Worm (Caenorhabditis elegans): ENCODE measurements around the gene F13D2.1.
A peak's percentile ranks its signal among the peaks of the same experiment; 100 is the strongest.

The F13D2.1 gene

DNA sequence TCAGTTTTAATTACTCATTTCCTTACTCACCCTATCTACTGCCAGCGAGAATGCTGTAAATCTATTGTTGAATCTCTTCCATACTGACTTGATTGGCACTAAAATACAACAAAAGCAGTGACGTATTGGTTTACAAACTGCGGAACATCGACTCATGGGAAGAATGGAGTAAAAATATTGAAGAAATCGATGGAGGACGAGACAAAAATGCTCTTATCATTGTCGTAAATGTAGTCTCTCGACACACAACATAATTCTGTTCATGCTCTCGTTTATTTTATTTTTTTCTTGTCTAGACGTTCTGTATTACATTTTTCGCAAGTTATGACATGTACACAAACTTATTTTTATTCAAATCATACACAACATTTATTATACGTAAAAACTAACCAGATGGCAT, 14.4 kb upstream of the F13D2.1 start, which contains the start of gene C34F6.11:
Gene C34F6.11, minus strand, starts transcription at position 160 of the 400 bp plus-strand sequence.
- TF ChIP-seq pqm-1 (tag; optimal IDR thresholded peaks at IDR 0.05): peak; percentile 52
- peak; percentile 2 for TF ChIP-seq pha-4 (tag; optimal IDR thresholded peaks at IDR 0.05)
- peak; percentile 70 for TF ChIP-seq elt-2 (tag; optimal IDR thresholded peaks at IDR 0.05)
- no peak for TF ChIP-seq nhr-11 (tag; optimal IDR thresholded peaks at IDR 0.05)

DNA sequence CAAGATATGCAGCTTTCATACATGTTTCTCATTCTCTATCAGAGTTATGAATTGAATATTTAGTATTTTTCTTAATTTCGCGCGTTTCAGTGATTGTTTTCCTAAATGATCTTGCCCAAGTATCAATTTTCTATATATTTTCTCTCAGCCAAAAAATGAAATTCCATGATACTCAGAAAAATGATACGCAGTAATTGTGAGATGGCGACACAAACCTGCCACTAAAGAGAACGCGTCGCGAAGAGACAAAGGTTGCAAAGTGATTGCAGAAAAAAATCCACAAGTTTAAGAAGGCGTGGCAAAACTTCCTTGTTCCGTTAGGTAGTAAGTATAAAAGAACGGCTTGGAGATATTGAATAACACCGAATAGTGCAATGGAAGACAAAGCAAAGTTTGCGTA, 11.8 kb upstream of the F13D2.1 start, which contains the start of gene col-179:
Gene col-179, plus strand, starts transcription at position 301 of the 400 bp plus-strand sequence.
- TF ChIP-seq tbx-2 (tag; optimal IDR thresholded peaks at IDR 0.05) (no peak), nhr-237 (tag; optimal IDR thresholded peaks at IDR 0.05) (no peak), ceh-16 (tag; optimal IDR thresholded peaks at IDR 0.05) (no peak), elt-2 (tag; optimal IDR thresholded peaks at IDR 0.05) (no peak), pha-4 (tag; optimal IDR thresholded peaks at IDR 0.05) (no peak), snpc-4 (tag; optimal IDR thresholded peaks at IDR 0.05) (no peak), ceh-82 (tag; optimal IDR thresholded peaks at IDR 0.05) (no peak), zag-1 (tag; optimal IDR thresholded peaks at IDR 0.05) (no peak), ceh-9 (tag; optimal IDR thresholded peaks at IDR 0.05) (no peak), egl-5 (tag; optimal IDR thresholded peaks at IDR 0.05) (no peak), nhr-23 (tag; optimal IDR thresholded peaks at IDR 0.05) (no peak), jun-1 (tag; optimal IDR thresholded peaks at IDR 0.05) (no peak), pqm-1 (tag; optimal IDR thresholded peaks at IDR 0.05) (no peak), nhr-25 (tag; optimal IDR thresholded peaks at IDR 0.05) (no peak), ama-1 (optimal IDR thresholded peaks at IDR 0.05) (no peak), nhr-12 (tag; optimal IDR thresholded peaks at IDR 0.05) (no peak), R02D3.7 (tag; optimal IDR thresholded peaks at IDR 0.05) (no peak), nhr-28 (tag; optimal IDR thresholded peaks at IDR 0.05) (no peak), lin-39 (tag; optimal IDR thresholded peaks at IDR 0.05) (no peak)

DNA sequence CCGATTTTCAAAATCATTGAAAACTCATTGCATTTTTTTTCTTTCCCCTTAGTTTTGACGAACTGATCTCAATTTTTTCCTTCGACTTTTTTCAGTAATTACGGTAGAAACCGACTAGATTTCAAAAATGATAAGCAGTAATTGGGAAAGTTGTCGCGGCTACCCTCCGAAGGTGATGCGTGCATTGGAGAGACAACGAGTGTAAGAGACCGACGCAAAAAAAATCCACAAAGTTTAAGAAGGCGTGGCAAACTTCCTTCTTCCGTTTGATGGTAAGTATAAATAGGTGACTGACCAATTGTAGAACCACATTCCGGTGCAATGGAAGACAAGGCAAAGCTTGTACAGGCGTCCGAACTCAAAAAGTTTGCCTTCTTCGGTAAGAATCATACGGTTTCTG, 9.7 kb upstream of the F13D2.1 start, which contains the start of gene col-178:
Gene col-178, plus strand, starts transcription at position 301 of the 400 bp plus-strand sequence.
- TF ChIP-seq ceh-16 (tag; optimal IDR thresholded peaks at IDR 0.05) (no peak), fkh-10 (GFP tag; optimal IDR thresholded peaks at IDR 0.05) (no peak), mml-1 (tag; optimal IDR thresholded peaks at IDR 0.05) (no peak), snpc-4 (tag; optimal IDR thresholded peaks at IDR 0.05) (no peak), aly-2 (tag; optimal IDR thresholded peaks at IDR 0.05) (no peak), nhr-28 (tag; optimal IDR thresholded peaks at IDR 0.05) (no peak)

DNA sequence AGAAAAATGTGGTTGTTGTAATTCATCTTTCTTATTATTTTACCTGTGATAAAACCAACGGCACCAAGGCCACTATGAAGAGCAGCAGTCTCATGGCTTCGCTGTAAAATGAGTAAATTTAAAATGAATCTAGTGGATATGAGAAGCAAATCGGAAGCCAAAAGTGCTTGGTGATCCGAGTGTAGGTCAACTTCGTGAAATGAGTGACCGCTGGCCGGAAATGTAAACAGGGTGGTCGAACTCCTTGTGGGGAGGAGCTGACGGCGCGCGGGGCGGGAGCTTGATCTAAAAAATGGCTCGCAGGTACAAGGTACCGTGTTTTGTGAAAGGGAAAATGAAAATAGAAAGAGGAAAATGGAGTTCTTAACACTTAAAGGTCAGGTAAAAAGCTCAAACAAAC, 7.3 kb upstream of the F13D2.1 start, which contains the start of gene C34F6.1:
Gene C34F6.1, minus strand, starts transcription at position 101 of the 400 bp plus-strand sequence.
- TF ChIP-seq elt-1 (tag; optimal IDR thresholded peaks at IDR 0.05) (no peak), nfya-1 (tag; optimal IDR thresholded peaks at IDR 0.05; ENCODE audit: insufficient read depth) (no peak), pha-4 (tag; optimal IDR thresholded peaks at IDR 0.05) (peak; percentile 15)

DNA sequence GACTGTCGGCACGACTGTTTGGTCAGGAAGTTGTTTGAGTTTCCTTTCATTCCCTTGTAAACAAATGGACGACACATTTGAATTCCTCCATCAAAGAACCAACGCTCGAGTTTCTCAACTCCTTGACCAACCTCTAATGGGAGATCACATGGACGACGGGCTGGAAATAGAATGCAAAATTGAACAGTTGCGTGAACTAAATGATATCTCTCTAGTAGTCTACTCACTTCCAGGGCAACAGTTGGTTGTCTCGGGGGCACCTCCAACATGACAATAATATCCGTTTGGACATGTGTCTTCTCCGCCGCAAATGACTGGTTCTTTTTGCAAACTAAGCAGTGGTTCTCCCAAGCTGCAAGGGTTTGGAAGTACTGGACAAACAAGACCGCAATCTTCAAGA, 4.3 kb upstream of the F13D2.1 start:
- TF ChIP-seq nhr-11 (tag; optimal IDR thresholded peaks at IDR 0.05) (peak; percentile 15), nhr-67 (tag; optimal IDR thresholded peaks at IDR 0.05) (no peak)

DNA sequence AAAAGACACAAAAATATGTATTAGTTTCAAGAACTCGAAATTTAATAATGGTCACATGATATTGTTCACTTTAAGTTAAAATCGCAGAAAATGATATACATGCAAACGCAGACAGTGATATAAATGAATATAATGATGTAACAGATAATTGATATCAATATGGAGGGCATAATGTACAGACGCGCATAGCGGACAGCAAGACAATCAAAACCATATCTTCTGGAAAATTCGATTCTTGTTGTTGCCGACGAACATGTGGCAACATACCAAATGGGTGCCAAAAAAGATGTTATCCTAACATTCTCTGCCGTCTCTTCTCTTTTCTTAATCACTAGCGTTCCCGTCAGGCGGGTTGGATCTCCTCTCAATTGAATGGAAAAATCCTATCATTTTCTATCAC, 1.0 kb upstream of the F13D2.1 start:
- TF ChIP-seq nhr-25 (tag; optimal IDR thresholded peaks at IDR 0.05) (peak; percentile 41), nhr-43 (tag; optimal IDR thresholded peaks at IDR 0.05; ENCODE audit: poor library complexity, severe bottlenecking) (peak; percentile 61), ZK546.5 (tag; optimal IDR thresholded peaks at IDR 0.05) (no peak), ceh-16 (tag; optimal IDR thresholded peaks at IDR 0.05) (no peak), nhr-76 (tag; optimal IDR thresholded peaks at IDR 0.05) (no peak), egl-27 (tag; optimal IDR thresholded peaks at IDR 0.05) (no peak), fkh-2 (tag; optimal IDR thresholded peaks at IDR 0.05) (no peak), hmg-11 (tag; optimal IDR thresholded peaks at IDR 0.05) (no peak), ztf-4 (tag; optimal IDR thresholded peaks at IDR 0.05) (no peak), ama-1 (optimal IDR thresholded peaks at IDR 0.05) (no peak), daf-12 (tag; optimal IDR thresholded peaks at IDR 0.05) (no peak), ztf-11 (tag; optimal IDR thresholded peaks at IDR 0.05) (no peak), nhr-237 (tag; optimal IDR thresholded peaks at IDR 0.05) (no peak), aly-2 (tag; optimal IDR thresholded peaks at IDR 0.05) (no peak), jun-1 (tag; optimal IDR thresholded peaks at IDR 0.05) (no peak), lin-39 (tag; optimal IDR thresholded peaks at IDR 0.05) (no peak), nhr-23 (tag; optimal IDR thresholded peaks at IDR 0.05) (peak; percentile 46), nhr-77 (tag; optimal IDR thresholded peaks at IDR 0.05) (no peak), fkh-10 (GFP tag; optimal IDR thresholded peaks at IDR 0.05) (no peak)

All from whole organism, L3 larva.